Fruit fly (Drosophila melanogaster): Measurements from ENCODE around the gene CG14212.

dm6 chrX:19583317-19583716 lies 42.2 kb upstream of the CG14212 start, which contains the start of gene CG14204:
- TF ChIP-seq CG15336 (GFP tag; IDR thresholded peaks at IDR 0.05): no peak
- TF ChIP-seq acj6 (GFP tag; optimal IDR thresholded peaks at IDR 0.05): no peak
- no peak for TF ChIP-seq CG3032 (tag; optimal IDR thresholded peaks at IDR 0.05)
- TF ChIP-seq Hr38 (GFP tag; optimal IDR thresholded peaks at IDR 0.05): no peak
- TF ChIP-seq fd59A (GFP tag; optimal IDR thresholded peaks at IDR 0.05): no peak
- no peak for TF ChIP-seq Smox (GFP tag; optimal IDR thresholded peaks at IDR 0.05)
- no peak for TF ChIP-seq svp (GFP tag)
